Fruit fly (Drosophila melanogaster) whole organism, embryonic: ENCODE measurements around the gene Dpm1.

Source experiments
- Bgb ChIP-seq: fragments of 200-800 bp; sonication (Bioruptor generic); IDR thresholded peaks from 2 replicates; pipeline ENCODE4 v1.3.6; 2022; ENCODE audit warnings: missing biosample characterization, missing genetic modification characterization; ENCODE audit not compliant: partially characterized antibody
- BtbVII ChIP-seq: fragments of 200-800 bp; sonication (Bioruptor generic); optimal IDR thresholded peaks from 3 replicates; lab custom pipeline; 2017; ENCODE audit warnings: missing biosample characterization, mild to moderate bottlenecking, missing genetic modification characterization
- CG1024 ChIP-seq: fragments of 200-800 bp; sonication (Bioruptor generic); IDR thresholded peaks from 2 replicates; pipeline ENCODE4 v1.3.6; 2022; ENCODE audit warnings: missing biosample characterization, missing genetic modification characterization
- CG10274 ChIP-seq: fragments of 200-800 bp; sonication (Bioruptor generic); optimal IDR thresholded peaks from 3 replicates; lab custom pipeline; 2017; ENCODE audit warnings: missing biosample characterization, mild to moderate bottlenecking, missing genetic modification characterization
- CG10321 ChIP-seq: fragments of 200-800 bp; sonication (Bioruptor generic); IDR thresholded peaks from 2 replicates; pipeline ENCODE4 v1.3.6; 2022; ENCODE audit warnings: missing biosample characterization, missing genetic modification characterization
- CG10959 ChIP-seq: fragments of 200-800 bp; sonication (Bioruptor generic); IDR thresholded peaks from 2 replicates; pipeline ENCODE4 v1.3.6; 2022; ENCODE audit warnings: missing biosample characterization, missing genetic modification characterization
- CG12219 ChIP-seq: fragments of 200-800 bp; sonication (Bioruptor generic); optimal IDR thresholded peaks from 3 replicates; lab custom pipeline; 2018; ENCODE audit warnings: missing biosample characterization, mild to moderate bottlenecking, missing genetic modification characterization
- CG12744 ChIP-seq: fragments of 200-800 bp; sonication (Bioruptor generic); optimal IDR thresholded peaks from 2 replicates; lab custom pipeline; 2016; ENCODE audit warnings: missing biosample characterization, missing genetic modification characterization
- CG13624 ChIP-seq: fragments of 200-800 bp; sonication (Bioruptor generic); optimal IDR thresholded peaks from 2 replicates; lab custom pipeline; 2016; ENCODE audit warnings: missing biosample characterization, missing genetic modification characterization
- CG14965 ChIP-seq: fragments of 200-800 bp; sonication (Bioruptor generic); optimal IDR thresholded peaks from 2 replicates; lab custom pipeline; 2016; ENCODE audit warnings: missing biosample characterization, missing genetic modification characterization, borderline replicate concordance
- CG16815 ChIP-seq: fragments of 200-800 bp; sonication (Bioruptor generic); optimal IDR thresholded peaks from 3 replicates; lab custom pipeline; 2017; ENCODE audit warnings: missing biosample characterization, mild to moderate bottlenecking, missing genetic modification characterization
- CG1832 ChIP-seq: fragments of 200-800 bp; sonication (Bioruptor generic); optimal IDR thresholded peaks from 2 replicates; lab custom pipeline; 2017; ENCODE audit warnings: missing biosample characterization, mild to moderate bottlenecking, missing genetic modification characterization, inconsistent platforms
- CG2678 ChIP-seq: fragments of 200-800 bp; sonication (Bioruptor generic); optimal IDR thresholded peaks from 3 replicates; lab custom pipeline; 2019; ENCODE audit warnings: missing biosample characterization, mild to moderate bottlenecking, missing genetic modification characterization, moderate library complexity
- CG3281 ChIP-seq: fragments of 200-800 bp; sonication (Bioruptor generic); optimal IDR thresholded peaks from 3 replicates; lab custom pipeline; 2017; ENCODE audit warnings: missing biosample characterization, mild to moderate bottlenecking, missing genetic modification characterization
- CG3407 ChIP-seq: fragments of 200-800 bp; sonication (Bioruptor generic); optimal IDR thresholded peaks from 2 replicates; lab custom pipeline; 2018; ENCODE audit warnings: missing biosample characterization, mild to moderate bottlenecking, missing genetic modification characterization
- CG3838 ChIP-seq: fragments of 200-800 bp; sonication (Bioruptor generic); optimal IDR thresholded peaks from 3 replicates; lab custom pipeline; 2016; ENCODE audit warnings: missing biosample characterization, missing genetic modification characterization
- CrebB ChIP-seq: fragments of 200-800 bp; sonication (Bioruptor generic); optimal IDR thresholded peaks from 3 replicates; lab custom pipeline; 2018; ENCODE audit warnings: missing biosample characterization, mild to moderate bottlenecking, missing genetic modification characterization
- D ChIP-seq, 2 experiments: fragments of 200-800 bp in 1 of 2; fragments of >200 bp in 1 of 2; sonication (Bioruptor generic) in 1 of 2; optimal IDR thresholded peaks; 2 replicates in 1 of 2; 3 replicates in 1 of 2; lab custom pipeline; 2017; ENCODE audit warnings: mild to moderate bottlenecking in 1 of 2, missing biosample characterization in 1 of 2, missing genetic modification characterization in 1 of 2, missing genetic modification reagents in 1 of 2
- Dfd ChIP-seq, 2 experiments: fragments of >200 bp; optimal IDR thresholded peaks; 2 replicates each; lab custom pipeline; 2017; ENCODE audit warnings: missing biosample characterization in 2 of 2, missing genetic modification characterization in 2 of 2
- Dip3 ChIP-seq: fragments of 200-800 bp; sonication (Bioruptor generic); optimal IDR thresholded peaks from 3 replicates; lab custom pipeline; 2016; ENCODE audit warnings: missing biosample characterization, missing genetic modification characterization
- Eip74EF ChIP-seq, 2 experiments: fragments of 200-800 bp in 1 of 2; fragments of >200 bp in 1 of 2; sonication (Bioruptor generic) in 1 of 2; optimal IDR thresholded peaks; 2 replicates each; lab custom pipeline; 2017 to 2019; ENCODE audit warnings: missing biosample characterization in 2 of 2, missing genetic modification characterization in 2 of 2, mild to moderate bottlenecking in 1 of 2, moderate library complexity in 1 of 2
- GATAe ChIP-seq: fragments of 200-800 bp; sonication (Bioruptor generic); conservative IDR thresholded peaks from 2 replicates; pipeline ENCODE4 v1.3.6; 2022; ENCODE audit warnings: missing biosample characterization, missing genetic modification characterization
- HLHmδ ChIP-seq: fragments of 200-800 bp; sonication (Bioruptor generic); optimal IDR thresholded peaks from 2 replicates; lab custom pipeline; 2018; ENCODE audit warnings: missing biosample characterization, mild to moderate bottlenecking, missing genetic modification characterization, moderate library complexity
- Hey ChIP-seq: fragments of 200-800 bp; sonication (Bioruptor generic); optimal IDR thresholded peaks from 3 replicates; lab custom pipeline; 2018; ENCODE audit warnings: missing biosample characterization, mild to moderate bottlenecking, missing genetic modification characterization
- HmgZ ChIP-seq: fragments of 200-800 bp; sonication (Bioruptor generic); optimal IDR thresholded peaks from 2 replicates; lab custom pipeline; 2018; ENCODE audit warnings: missing biosample characterization, mild to moderate bottlenecking, missing genetic modification characterization
- Jarid2 ChIP-seq: fragments of 200-800 bp; sonication (Bioruptor generic); optimal IDR thresholded peaks from 3 replicates; lab custom pipeline; 2017; ENCODE audit warnings: mild to moderate bottlenecking, missing biosample characterization, missing genetic modification reagents, missing genetic modification characterization
- Med ChIP-seq: fragments of 200-800 bp; sonication (Bioruptor generic); peaks from one replicate; lab custom pipeline; 2016; ENCODE audit warnings: missing biosample characterization, missing genetic modification characterization, mild to moderate bottlenecking, inconsistent platforms, moderate library complexity
- NC2α ChIP-seq: fragments of 200-800 bp; sonication (Bioruptor generic); optimal IDR thresholded peaks from 2 replicates; lab custom pipeline; 2016; ENCODE audit warnings: missing biosample characterization, missing genetic modification characterization
- bigmax ChIP-seq: fragments of 200-800 bp; sonication (Bioruptor generic); optimal IDR thresholded peaks from 2 replicates; lab custom pipeline; 2018; ENCODE audit warnings: missing biosample characterization, mild to moderate bottlenecking, missing genetic modification characterization
- bsh ChIP-seq, 2 experiments: fragments of 200-800 bp; sonication (Bioruptor generic); optimal IDR thresholded peaks; 2 replicates each; lab custom pipeline; 2017 to 2018; ENCODE audit warnings: mild to moderate bottlenecking in 2 of 2, missing biosample characterization in 2 of 2, missing genetic modification characterization in 2 of 2, moderate library complexity in 1 of 2
- cato ChIP-seq: fragments of 200-800 bp; sonication (Bioruptor generic); optimal IDR thresholded peaks from 2 replicates; lab custom pipeline; 2016; ENCODE audit warnings: missing biosample characterization, missing genetic modification characterization, borderline replicate concordance
- dan ChIP-seq: fragments of 200-800 bp; sonication (Bioruptor generic); IDR thresholded peaks from 2 replicates; pipeline ENCODE4 v1.3.6; 2022; ENCODE audit warnings: missing biosample characterization, missing genetic modification characterization
- ewg ChIP-seq: fragments of 200-800 bp; sonication (Bioruptor generic); optimal IDR thresholded peaks from 3 replicates; lab custom pipeline; 2017; ENCODE audit warnings: mild to moderate bottlenecking, missing biosample characterization, missing genetic modification reagents, missing genetic modification characterization
- exex ChIP-seq: fragments of 200-800 bp; sonication (Bioruptor generic); optimal IDR thresholded peaks from 4 replicates; lab custom pipeline; 2018; ENCODE audit warnings: missing biosample characterization, mild to moderate bottlenecking, missing genetic modification characterization, moderate library complexity
- fd3F ChIP-seq: fragments of 200-800 bp; sonication (Bioruptor generic); optimal IDR thresholded peaks from 2 replicates; lab custom pipeline; 2018; ENCODE audit warnings: missing biosample characterization, mild to moderate bottlenecking, missing genetic modification characterization, moderate library complexity
- gem ChIP-seq: fragments of 200-800 bp; sonication (Bioruptor generic); optimal IDR thresholded peaks from 2 replicates; lab custom pipeline; 2019; ENCODE audit warnings: missing biosample characterization, mild to moderate bottlenecking, missing genetic modification characterization, moderate library complexity
- gfzf ChIP-seq: fragments of 200-800 bp; sonication (Bioruptor generic); optimal IDR thresholded peaks from 2 replicates; lab custom pipeline; 2016; ENCODE audit warnings: missing biosample characterization, mild to moderate bottlenecking, missing genetic modification characterization, moderate library complexity
- gt ChIP-seq: fragments of 200-800 bp; sonication (Bioruptor generic); IDR thresholded peaks from 2 replicates; pipeline ENCODE4 v1.3.6; 2022; ENCODE audit warnings: missing biosample characterization, missing genetic modification characterization
- hth ChIP-seq: fragments of >200 bp; optimal IDR thresholded peaks from 2 replicates; lab custom pipeline; 2017; ENCODE audit warnings: inconsistent platforms
- insv ChIP-seq, 2 experiments: fragments of 200-800 bp; sonication (Bioruptor generic); optimal IDR thresholded peaks; 3 replicates each; lab custom pipeline; 2016 to 2018; ENCODE audit warnings: missing biosample characterization in 2 of 2, missing genetic modification characterization in 2 of 2
- jigr1 ChIP-seq: fragments of 200-800 bp; sonication (Bioruptor generic); IDR thresholded peaks from 3 replicates; pipeline ENCODE4 v1.3.6; 2022; ENCODE audit warnings: missing biosample characterization, missing genetic modification characterization
- kay ChIP-seq: fragments of 200-800 bp; sonication (Bioruptor generic); optimal IDR thresholded peaks from 2 replicates; lab custom pipeline; 2016; ENCODE audit warnings: missing biosample characterization, missing genetic modification characterization
- p53 ChIP-seq: fragments of 200-800 bp; sonication (Bioruptor generic); optimal IDR thresholded peaks from 2 replicates; lab custom pipeline; 2016; ENCODE audit warnings: missing biosample characterization, missing genetic modification characterization
- ranshi ChIP-seq: fragments of 200-800 bp; sonication (Bioruptor generic); IDR thresholded peaks from 2 replicates; pipeline ENCODE4 v1.3.6; 2022; ENCODE audit warnings: missing biosample characterization, missing genetic modification characterization
- rib ChIP-seq: fragments of 200-800 bp; sonication (Bioruptor generic); IDR thresholded peaks from 2 replicates; pipeline ENCODE4 v1.3.6; 2022; ENCODE audit warnings: missing biosample characterization, missing genetic modification characterization
- sd ChIP-seq: fragments of 200-800 bp; sonication (Bioruptor generic); optimal IDR thresholded peaks from 3 replicates; lab custom pipeline; 2018; ENCODE audit warnings: missing biosample characterization, mild to moderate bottlenecking, missing genetic modification characterization, moderate library complexity
- shn ChIP-seq: fragments of 200-800 bp; sonication (Bioruptor generic); optimal IDR thresholded peaks from 3 replicates; lab custom pipeline; 2016; ENCODE audit warnings: missing biosample characterization, missing genetic modification characterization
- slou ChIP-seq: fragments of 200-800 bp; sonication (Bioruptor generic); optimal IDR thresholded peaks from 3 replicates; lab custom pipeline; 2016; ENCODE audit warnings: missing biosample characterization, missing genetic modification characterization
- so ChIP-seq: fragments of 200-800 bp; sonication (Bioruptor generic); IDR thresholded peaks from 3 replicates; pipeline ENCODE4 v1.3.6; 2022; ENCODE audit warnings: missing biosample characterization, missing genetic modification characterization
- zen2 ChIP-seq: fragments of 200-800 bp; sonication (Bioruptor generic); IDR thresholded peaks from 3 replicates; pipeline ENCODE4 v1.3.6; 2022; ENCODE audit warnings: missing biosample characterization, missing genetic modification characterization; ENCODE audit not compliant: partially characterized antibody
- zfh2 ChIP-seq: fragments of 200-800 bp; sonication (Bioruptor generic); optimal IDR thresholded peaks from 2 replicates; lab custom pipeline; 2016; ENCODE audit warnings: missing biosample characterization, missing genetic modification characterization

Dpm1 gene

DNA sequence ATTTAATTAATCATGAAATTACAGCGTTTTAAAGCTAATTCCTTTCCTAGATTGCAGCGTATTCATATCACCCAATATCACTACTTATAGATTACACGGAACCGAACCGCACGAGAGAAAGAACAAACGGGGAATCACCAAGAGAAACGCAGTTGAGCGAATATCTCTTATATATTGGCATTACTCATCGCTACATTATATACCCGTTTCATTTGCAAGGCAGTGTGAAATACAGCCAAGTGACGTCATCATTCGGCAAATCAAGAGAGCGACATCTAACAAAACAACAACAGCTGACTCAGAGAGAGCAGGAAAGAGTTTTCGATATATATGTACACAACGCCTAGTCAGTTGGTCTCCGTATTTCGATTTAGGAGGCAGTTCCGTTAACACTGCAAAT lies 22.0 kb upstream of the Dpm1 start, which contains the start of gene Tep4 (continued):
- no peak for TF ChIP-seq rib
- no peak for TF ChIP-seq Dip3 (GFP tag; lab: Kevin White, UChicago)
- TF ChIP-seq ranshi (GFP tag; lab: Robert Waterston, UW) = no peak
- TF ChIP-seq gfzf (GFP tag; lab: Kevin White, UChicago) = no peak
- TF ChIP-seq NC2α (GFP tag; lab: Kevin White, UChicago) = no peak
- no peak for TF ChIP-seq slou (GFP tag; lab: Kevin White, UChicago)
- TF ChIP-seq gt (GFP tag; lab: Robert Waterston, UW) = no peak
- no peak for TF ChIP-seq Bgb (GFP tag; lab: Robert Waterston, UW)
- no peak for TF ChIP-seq hth
- peak; percentile 56 for TF ChIP-seq kay (GFP tag; lab: Kevin White, UChicago)
- TF ChIP-seq Hey (tag; lab: Kevin White, UChicago) = no peak
- no peak for TF ChIP-seq zfh2 (GFP tag; lab: Kevin White, UChicago)
- peak; percentile 86 for TF ChIP-seq BtbVII (GFP tag; lab: Kevin White, UChicago)
- TF ChIP-seq CG10321 (GFP tag; lab: Robert Waterston, UW) = no peak
- no peak for TF ChIP-seq bigmax (GFP tag; lab: Kevin White, UChicago)
- TF ChIP-seq CG1024 (GFP tag; lab: Robert Waterston, UW) = no peak
- TF ChIP-seq ewg (GFP tag; lab: Kevin White, UChicago) = no peak
- no peak for TF ChIP-seq CG16815 (GFP tag; lab: Kevin White, UChicago)
- TF ChIP-seq dan (GFP tag; lab: Robert Waterston, UW) = no peak
- TF ChIP-seq so (GFP tag; lab: Robert Waterston, UW) = no peak; the same call in 2 of the 3 replicates
- TF ChIP-seq fd3F (GFP tag; lab: Kevin White, UChicago) = no peak
- TF ChIP-seq Eip74EF (GFP tag; optimal IDR thresholded peaks at IDR 0.05; lab: Kevin White, UChicago) = peak in 1 of 2 experiments; percentile 7
- TF ChIP-seq zen2 (GFP tag; lab: Robert Waterston, UW) = no peak
- TF ChIP-seq insv (GFP tag; optimal IDR thresholded peaks at IDR 0.05; lab: Kevin White, UChicago) = no peak
- TF ChIP-seq jigr1 (GFP tag; lab: Robert Waterston, UW) = no peak
- TF ChIP-seq CG14965 = no peak
- TF ChIP-seq HmgZ (tag; lab: Kevin White, UChicago) = no peak
- no peak for TF ChIP-seq D (optimal IDR thresholded peaks at IDR 0.05; lab: Kevin White, UChicago)
- no peak for TF ChIP-seq D (GFP tag; optimal IDR thresholded peaks at IDR 0.05; lab: Kevin White, UChicago)
- no peak for TF ChIP-seq CG3838
- TF ChIP-seq shn (GFP tag; lab: Kevin White, UChicago) = no peak
- no peak for TF ChIP-seq CG13624
- peak; percentile 14 for TF ChIP-seq sd (tag; lab: Kevin White, UChicago)
- TF ChIP-seq HLHmδ = no peak
- TF ChIP-seq CG12219 (GFP tag; lab: Kevin White, UChicago) = no peak
- no peak for TF ChIP-seq CG10274 (GFP tag; lab: Kevin White, UChicago)
- no peak for TF ChIP-seq CG12744 (GFP tag; lab: Kevin White, UChicago)
- no peak for TF ChIP-seq p53 (GFP tag; lab: Kevin White, UChicago)
- TF ChIP-seq Jarid2 = no peak
- TF ChIP-seq GATAe (GFP tag; lab: Robert Waterston, UW) = no peak
- no peak for TF ChIP-seq CG1832 (GFP tag; lab: Kevin White, UChicago)
- no peak for TF ChIP-seq CG2678
- TF ChIP-seq Med = peak; percentile 44
- no peak for TF ChIP-seq Dfd (GFP tag; optimal IDR thresholded peaks at IDR 0.05; lab: Kevin White, UChicago)
- peak; percentile 54 for TF ChIP-seq CrebB (tag; lab: Kevin White, UChicago)
- TF ChIP-seq CG3281 (GFP tag; lab: Kevin White, UChicago) = no peak
- TF ChIP-seq CG3407 (GFP tag; lab: Kevin White, UChicago) = no peak
- TF ChIP-seq exex (tag; lab: Kevin White, UChicago) = peak; percentile 36
- no peak for TF ChIP-seq bsh (GFP tag; optimal IDR thresholded peaks at IDR 0.05; lab: Kevin White, UChicago)
- no peak for TF ChIP-seq gem (tag; lab: Kevin White, UChicago)
- TF ChIP-seq cato (GFP tag; lab: Kevin White, UChicago) = no peak
- TF ChIP-seq CG10959 (GFP tag; lab: Robert Waterston, UW) = no peak
